Worm (Caenorhabditis elegans) whole organism, L4 larva: ENCODE measurements around the gene W07G4.5.

Source experiments
- T20F7.1 ChIP-seq: fragments of 200-800 bp; sonication (Bioruptor generic); optimal IDR thresholded peaks from 2 replicates; lab custom pipeline; 2018; ENCODE audit warnings: mild to moderate bottlenecking, missing genetic modification characterization, missing compliant biosample characterization
- Y75B8A.6 ChIP-seq: fragments of 200-800 bp; sonication (Bioruptor generic); IDR thresholded peaks from 2 replicates; pipeline ENCODE4 v1.3.6; 2022; ENCODE audit warnings: missing genetic modification reagents, missing genetic modification characterization, missing compliant biosample characterization
- pqm-1 ChIP-seq: sonication (generic microtip); optimal IDR thresholded peaks from 2 replicates; lab custom pipeline; 2017; ENCODE audit warnings: missing biosample characterization, missing genetic modification characterization
- skn-1 ChIP-seq: fragments of 150-350 bp; optimal IDR thresholded peaks from 2 replicates; lab custom pipeline; 2014; ENCODE audit warnings: missing biosample characterization, missing genetic modification characterization
- spr-3 ChIP-seq: fragments of 200-800 bp; sonication (Bioruptor generic); optimal IDR thresholded peaks from 2 replicates; lab custom pipeline; 2018; ENCODE audit warnings: mild to moderate bottlenecking, missing genetic modification characterization, missing compliant biosample characterization
- unc-130 ChIP-seq: sonication (generic microtip); optimal IDR thresholded peaks from 2 replicates; lab custom pipeline; 2016; ENCODE audit warnings: missing genetic modification reagents, missing genetic modification characterization, missing compliant biosample characterization
- unc-62 ChIP-seq, 3 experiments: fragments of 150-350 bp in 1 of 3; sonication (generic microtip); optimal IDR thresholded peaks in 2 of 3; peaks in 1 of 3; 1 replicate in 1 of 3; 2 replicates in 2 of 3; lab custom pipeline; 2014 to 2017; ENCODE audit warnings: missing biosample characterization in 3 of 3, missing genetic modification characterization in 3 of 3, missing genetic modification reagents in 3 of 3, missing genotype in 1 of 3

ce11 chrV:13081197-13081747 is 33.5 kb downstream of the W07G4.5 start:
- TF ChIP-seq Y75B8A.6 (no peak), unc-130 (GFP tag; lab: Kevin White, UChicago) (no peak), unc-62 (GFP tag; optimal IDR thresholded peaks at IDR 0.05 in 1 of 2; lab: Kevin White, UChicago) (peak in 1 of 2 experiments; percentile 99), unc-62 (tag; optimal IDR thresholded peaks at IDR 0.05; lab: Kevin White, UChicago) (no peak), skn-1 (tag; lab: Kevin White, UChicago) (no peak), T20F7.1 (GFP tag; lab: Kevin White, UChicago) (peak; percentile 20), spr-3 (no peak), pqm-1 (tag; lab: Kevin White, UChicago) (peak; percentile 23)
